Worm (Caenorhabditis elegans) whole organism, L4/young adult: Measurements from ENCODE around the gene K07E1.1.

Experiments used
- W03F9.2 ChIP-seq: fragments of 150-350 bp; optimal IDR thresholded peaks from 2 replicates; lab custom pipeline; 2014; ENCODE audit warnings: missing biosample characterization, missing genetic modification characterization
- dao-5 ChIP-seq: sonication (generic microtip); optimal IDR thresholded peaks from 2 replicates; lab custom pipeline; 2016; ENCODE audit warnings: missing genotype, missing genetic modification characterization, moderate library complexity, missing compliant biosample characterization
- him-1 ChIP-seq: sonication (generic microtip); optimal IDR thresholded peaks from 2 replicates; lab custom pipeline; 2016; ENCODE audit warnings: missing genotype, missing genetic modification reagents, missing genetic modification characterization, missing compliant biosample characterization

K07E1.1 gene

ce11 chrII:4531880-4532279, 19.0 kb upstream of the K07E1.1 start, which contains the start of gene sra-32:
TSS of gene sra-32 (minus strand) at chrII:4531980.
- TF ChIP-seq W03F9.2 (no peak), dao-5 (no peak), him-1 (tag; lab: Kevin White, UChicago) (no peak)

ce11 chrII:4537141-4537540, 13.7 kb upstream of the K07E1.1 start, which contains the start of gene sra-33:
TSS of gene sra-33 (minus strand) at chrII:4537241.
- TF ChIP-seq W03F9.2 (no peak), dao-5 (no peak), him-1 (tag; lab: Kevin White, UChicago) (no peak)

ce11 chrII:4540631-4541030, 10.3 kb upstream of the K07E1.1 start, which contains the start of gene sra-36:
TSS of gene sra-36 (minus strand) at chrII:4540731.
- no peak for TF ChIP-seq dao-5
- TF ChIP-seq him-1 (tag; lab: Kevin White, UChicago): no peak
- TF ChIP-seq W03F9.2: no peak

ce11 chrII:4543568-4543967, 7.3 kb upstream of the K07E1.1 start, which contains the start of gene sra-34:
TSS of gene sra-34 (minus strand) at chrII:4543668.
- TF ChIP-seq dao-5 (no peak), him-1 (tag; lab: Kevin White, UChicago) (no peak), W03F9.2 (no peak)

ce11 chrII:4548408-4548807, 2.5 kb upstream of the K07E1.1 start:
- TF ChIP-seq W03F9.2 (no peak), dao-5 (no peak), him-1 (tag; lab: Kevin White, UChicago) (no peak)

ce11 chrII:4549983-4550572, 805 bp upstream of the K07E1.1 start:
- no peak for TF ChIP-seq dao-5
- TF ChIP-seq him-1 (tag; lab: Kevin White, UChicago): no peak
- TF ChIP-seq W03F9.2: no peak

- TF ChIP-seq dao-5 (no peak), him-1 (tag; lab: Kevin White, UChicago) (no peak), W03F9.2 (no peak)
Observed at ce11 chrII:4552088-4552487, 1.2 kb downstream of the K07E1.1 start.

- TF ChIP-seq W03F9.2 (no peak), dao-5 (no peak), him-1 (tag; lab: Kevin White, UChicago) (no peak)
Observed at ce11 chrII:4557487-4557886, 6.6 kb downstream of the K07E1.1 start, which contains the start of gene M03A1.3. TSS of gene M03A1.3 (plus strand) at chrII:4557787.

- no peak for TF ChIP-seq W03F9.2
- no peak for TF ChIP-seq him-1 (tag; lab: Kevin White, UChicago)
- TF ChIP-seq dao-5: no peak
Observed at ce11 chrII:4560068-4560467, 9.2 kb downstream of the K07E1.1 start, which contains the start of gene M03A1.8. TSS of gene M03A1.8 (plus strand) at chrII:4560336.

- TF ChIP-seq dao-5 (no peak), W03F9.2 (no peak), him-1 (tag; lab: Kevin White, UChicago) (no peak)
Observed at ce11 chrII:4562503-4563000, 11.7 kb downstream of the K07E1.1 start, which contains the start of gene dao-2. TSS of gene dao-2 (plus strand) at chrII:4562950.

ce11 chrII:4565205-4565604, 14.3 kb downstream of the K07E1.1 start:
- TF ChIP-seq W03F9.2 (no peak), him-1 (tag; lab: Kevin White, UChicago) (no peak), dao-5 (no peak)

- TF ChIP-seq W03F9.2: no peak
- no peak for TF ChIP-seq dao-5
- TF ChIP-seq him-1 (tag; lab: Kevin White, UChicago): no peak
Observed at ce11 chrII:4566237-4566636, 15.4 kb downstream of the K07E1.1 start.

- TF ChIP-seq dao-5: no peak
- TF ChIP-seq him-1 (tag; lab: Kevin White, UChicago): peak; percentile 16
Observed at ce11 chrII:4571112-4571511, 20.2 kb downstream of the K07E1.1 start.

ce11 chrII:4571868-4572267, 21.0 kb downstream of the K07E1.1 start, which contains the start of gene vab-1:
TSS of gene vab-1 (plus strand) at chrII:4572000.
- TF ChIP-seq dao-5 (no peak), W03F9.2 (no peak), him-1 (tag; lab: Kevin White, UChicago) (no peak)

- TF ChIP-seq dao-5 (no peak), him-1 (tag; lab: Kevin White, UChicago) (no peak), W03F9.2 (no peak)
Observed at ce11 chrII:4572579-4572978, 21.7 kb downstream of the K07E1.1 start.
